Fruit fly (Drosophila melanogaster) whole organism, embryonic: ENCODE results near the gene CG13315.
A peak's percentile ranks its signal among the peaks of the same experiment; 100 is the strongest.

Source experiments
- CG1024 ChIP-seq: fragments of 200-800 bp; sonication (Bioruptor generic); IDR thresholded peaks from 2 replicates; pipeline ENCODE4 v1.3.6; 2022; ENCODE audit warnings: missing biosample characterization, missing genetic modification characterization
- CG10267 ChIP-seq: fragments of 200-800 bp; sonication (Bioruptor generic); optimal IDR thresholded peaks from 2 replicates; lab custom pipeline; 2018; ENCODE audit warnings: missing biosample characterization, mild to moderate bottlenecking, missing genetic modification characterization, moderate library complexity
- CG10366 ChIP-seq: fragments of 200-800 bp; sonication (Bioruptor generic); IDR thresholded peaks from 2 replicates; pipeline ENCODE4 v1.3.6; 2022; ENCODE audit warnings: missing biosample characterization, missing genetic modification characterization
- CG10431 ChIP-seq: fragments of 200-800 bp; sonication (Bioruptor generic); optimal IDR thresholded peaks from 3 replicates; lab custom pipeline; 2018; ENCODE audit warnings: missing biosample characterization, mild to moderate bottlenecking, missing genetic modification characterization
- CG11247 ChIP-seq: fragments of 200-800 bp; sonication (Bioruptor generic); IDR thresholded peaks from 2 replicates; pipeline ENCODE4 v1.3.6; 2022; ENCODE audit warnings: missing biosample characterization, missing genetic modification characterization
- CG12744 ChIP-seq: fragments of 200-800 bp; sonication (Bioruptor generic); optimal IDR thresholded peaks from 2 replicates; lab custom pipeline; 2016; ENCODE audit warnings: missing biosample characterization, missing genetic modification characterization
- CG16863 ChIP-seq: fragments of 200-800 bp; sonication (Bioruptor generic); optimal IDR thresholded peaks from 3 replicates; lab custom pipeline; 2016; ENCODE audit warnings: missing biosample characterization, missing genetic modification characterization
- CG17912 ChIP-seq: fragments of 200-800 bp; sonication (Bioruptor generic); optimal IDR thresholded peaks from 2 replicates; lab custom pipeline; 2018; ENCODE audit warnings: missing biosample characterization, mild to moderate bottlenecking, missing genetic modification characterization
- CG18262 ChIP-seq: fragments of 200-800 bp; optimal IDR thresholded peaks from 3 replicates; lab custom pipeline; 2019; ENCODE audit warnings: missing biosample characterization, mild to moderate bottlenecking, missing genetic modification characterization, moderate library complexity
- CG2120 ChIP-seq: fragments of 200-800 bp; sonication (Bioruptor generic); optimal IDR thresholded peaks from 3 replicates; lab custom pipeline; 2016; ENCODE audit warnings: missing biosample characterization, missing genetic modification characterization
- CG2889 ChIP-seq: fragments of 200-800 bp; sonication (Bioruptor generic); IDR thresholded peaks from 3 replicates; pipeline ENCODE4 v1.3.6; 2022; ENCODE audit warnings: missing biosample characterization, missing genetic modification characterization
- CG31441 ChIP-seq: fragments of 200-800 bp; sonication (Bioruptor generic); IDR thresholded peaks from 2 replicates; pipeline ENCODE4 v1.3.6; 2022; ENCODE audit warnings: missing biosample characterization, missing genetic modification characterization
- CG33213 ChIP-seq: fragments of 200-800 bp; sonication (Bioruptor generic); optimal IDR thresholded peaks from 3 replicates; lab custom pipeline; 2016; ENCODE audit warnings: missing biosample characterization, missing genetic modification characterization
- CG34376 ChIP-seq: fragments of 200-800 bp; sonication (Bioruptor generic); optimal IDR thresholded peaks from 2 replicates; lab custom pipeline; 2018; ENCODE audit warnings: missing biosample characterization, mild to moderate bottlenecking, missing genetic modification characterization
- CG3838 ChIP-seq: fragments of 200-800 bp; sonication (Bioruptor generic); optimal IDR thresholded peaks from 3 replicates; lab custom pipeline; 2016; ENCODE audit warnings: missing biosample characterization, missing genetic modification characterization
- CG3995 ChIP-seq: fragments of 200-800 bp; sonication (Bioruptor generic); optimal IDR thresholded peaks from 3 replicates; lab custom pipeline; 2016; ENCODE audit warnings: missing biosample characterization, missing genetic modification characterization
- CG4282 ChIP-seq: fragments of 200-800 bp; sonication (Bioruptor generic); optimal IDR thresholded peaks from 2 replicates; lab custom pipeline; 2016; ENCODE audit warnings: missing biosample characterization, missing genetic modification characterization
- CG4360 ChIP-seq: fragments of 200-800 bp; sonication (Bioruptor generic); IDR thresholded peaks from 2 replicates; pipeline ENCODE4 v1.3.6; 2022; ENCODE audit warnings: missing biosample characterization, missing genetic modification characterization
- CG5245 ChIP-seq: fragments of 200-800 bp; sonication (Bioruptor generic); optimal IDR thresholded peaks from 3 replicates; lab custom pipeline; 2016; ENCODE audit warnings: missing biosample characterization, missing genetic modification characterization
- CG7745 ChIP-seq: fragments of 200-800 bp; sonication (Bioruptor generic); optimal IDR thresholded peaks from 2 replicates; lab custom pipeline; 2018; ENCODE audit warnings: missing biosample characterization, mild to moderate bottlenecking, missing genetic modification characterization, moderate library complexity
- CG8359 ChIP-seq: fragments of 200-800 bp; sonication (Bioruptor generic); optimal IDR thresholded peaks from 2 replicates; lab custom pipeline; 2017; ENCODE audit warnings: missing biosample characterization, mild to moderate bottlenecking, missing genetic modification characterization, borderline replicate concordance
- Dip2 ChIP-seq: fragments of 200-800 bp; sonication (Bioruptor generic); IDR thresholded peaks from 2 replicates; pipeline ENCODE4 v1.3.6; 2022; ENCODE audit warnings: missing biosample characterization, missing genetic modification characterization
- H2.0 ChIP-seq: fragments of 200-800 bp; sonication (Bioruptor generic); IDR thresholded peaks from 2 replicates; pipeline ENCODE4 v1.3.6; 2022; ENCODE audit warnings: missing biosample characterization, missing genetic modification characterization
- HLHmδ ChIP-seq: fragments of 200-800 bp; sonication (Bioruptor generic); optimal IDR thresholded peaks from 2 replicates; lab custom pipeline; 2018; ENCODE audit warnings: missing biosample characterization, mild to moderate bottlenecking, missing genetic modification characterization, moderate library complexity
- Hand ChIP-seq: fragments of 200-800 bp; sonication (Bioruptor generic); optimal IDR thresholded peaks from 2 replicates; lab custom pipeline; 2017; ENCODE audit warnings: mild to moderate bottlenecking, missing biosample characterization, missing genetic modification reagents, missing genetic modification characterization
- Hr39 ChIP-seq: fragments of >200 bp; optimal IDR thresholded peaks from 2 replicates; lab custom pipeline; 2017
- Hr51 ChIP-seq, 2 experiments: fragments of 200-800 bp; sonication (Bioruptor generic); optimal IDR thresholded peaks; 2 replicates in 1 of 2; 3 replicates in 1 of 2; lab custom pipeline; 2016 to 2018; ENCODE audit warnings: missing biosample characterization in 2 of 2, missing genetic modification characterization in 2 of 2, mild to moderate bottlenecking in 1 of 2, moderate library complexity in 1 of 2
- MBD-R2 ChIP-seq: fragments of 200-800 bp; sonication (Bioruptor generic); IDR thresholded peaks from 2 replicates; pipeline ENCODE4 v1.3.6; 2022; ENCODE audit warnings: missing biosample characterization, missing genetic modification characterization
- MESR4 ChIP-seq: fragments of 200-800 bp; sonication (Bioruptor generic); optimal IDR thresholded peaks from 2 replicates; lab custom pipeline; 2018; ENCODE audit warnings: missing biosample characterization, mild to moderate bottlenecking, missing genetic modification characterization, moderate library complexity
- MTF-1 ChIP-seq: fragments of 200-800 bp; sonication (Bioruptor generic); optimal IDR thresholded peaks from 2 replicates; lab custom pipeline; 2018; ENCODE audit warnings: missing biosample characterization, mild to moderate bottlenecking, missing genetic modification characterization, borderline replicate concordance
- PHDP ChIP-seq: fragments of 200-800 bp; sonication (Bioruptor generic); optimal IDR thresholded peaks from 3 replicates; lab custom pipeline; 2018; ENCODE audit warnings: missing biosample characterization, mild to moderate bottlenecking, missing genetic modification characterization, moderate library complexity
- Scr ChIP-seq: fragments of 200-800 bp; sonication (Bioruptor generic); IDR thresholded peaks from 2 replicates; pipeline ENCODE4 v1.3.6; 2022; ENCODE audit warnings: missing biosample characterization, missing genetic modification characterization; ENCODE audit not compliant: partially characterized antibody
- Spps ChIP-seq: fragments of 200-800 bp; sonication (Bioruptor generic); optimal IDR thresholded peaks from 2 replicates; lab custom pipeline; 2018; ENCODE audit warnings: missing biosample characterization, mild to moderate bottlenecking, missing genetic modification characterization
- Tbp ChIP-seq: fragments of >200 bp; optimal IDR thresholded peaks from 2 replicates; lab custom pipeline; 2018; ENCODE audit warnings: missing biosample characterization, missing genetic modification characterization
- Trl ChIP-seq, 3 experiments: fragments of >200 bp in 2 of 3; fragments of 200-800 bp in 1 of 3; sonication (Bioruptor generic) in 1 of 3; optimal IDR thresholded peaks; 2 replicates in 1 of 3; 3 replicates in 2 of 3; lab custom pipeline; 2016 to 2017; ENCODE audit warnings: missing biosample characterization in 1 of 3, missing genetic modification characterization in 1 of 3
- Xrp1 ChIP-seq: fragments of 200-800 bp; sonication (Bioruptor generic); IDR thresholded peaks from 2 replicates; pipeline ENCODE4 v1.3.6; 2022; ENCODE audit warnings: missing biosample characterization, missing genetic modification characterization
- bbx ChIP-seq: fragments of 200-800 bp; sonication (Bioruptor generic); IDR thresholded peaks from 2 replicates; pipeline ENCODE4 v1.3.6; 2022; ENCODE audit warnings: missing biosample characterization, missing genetic modification characterization; ENCODE audit not compliant: partially characterized antibody
- cwo ChIP-seq: fragments of 200-800 bp; sonication (Bioruptor generic); optimal IDR thresholded peaks from 3 replicates; lab custom pipeline; 2017; ENCODE audit warnings: missing biosample characterization, missing genetic modification characterization, mild to moderate bottlenecking, moderate library complexity, missing genetic modification reagents
- dm ChIP-seq: fragments of 200-800 bp; sonication (Bioruptor generic); optimal IDR thresholded peaks from 3 replicates; lab custom pipeline; 2016; ENCODE audit warnings: missing biosample characterization, missing genetic modification characterization
- dmrt11E ChIP-seq: fragments of 200-800 bp; sonication (Bioruptor generic); optimal IDR thresholded peaks from 3 replicates; lab custom pipeline; 2018; ENCODE audit warnings: missing biosample characterization, mild to moderate bottlenecking, missing genetic modification characterization, moderate library complexity
- ewg ChIP-seq: fragments of 200-800 bp; sonication (Bioruptor generic); optimal IDR thresholded peaks from 3 replicates; lab custom pipeline; 2017; ENCODE audit warnings: mild to moderate bottlenecking, missing biosample characterization, missing genetic modification reagents, missing genetic modification characterization
- gfzf ChIP-seq: fragments of 200-800 bp; sonication (Bioruptor generic); optimal IDR thresholded peaks from 2 replicates; lab custom pipeline; 2016; ENCODE audit warnings: missing biosample characterization, mild to moderate bottlenecking, missing genetic modification characterization, moderate library complexity
- grn ChIP-seq: fragments of 200-800 bp; sonication (Bioruptor generic); optimal IDR thresholded peaks from 3 replicates; lab custom pipeline; 2017; ENCODE audit warnings: missing biosample characterization, missing genetic modification characterization
- klu ChIP-seq: fragments of 200-800 bp; sonication (Bioruptor generic); IDR thresholded peaks from 2 replicates; pipeline ENCODE4 v1.3.6; 2022; ENCODE audit warnings: missing biosample characterization, missing genetic modification characterization
- maf-S ChIP-seq: fragments of 200-800 bp; sonication (Bioruptor generic); optimal IDR thresholded peaks from 2 replicates; lab custom pipeline; 2016; ENCODE audit warnings: missing biosample characterization, missing genetic modification characterization
- nmo ChIP-seq: fragments of 200-800 bp; sonication (Bioruptor generic); optimal IDR thresholded peaks from 2 replicates; lab custom pipeline; 2018; ENCODE audit warnings: missing biosample characterization, mild to moderate bottlenecking, missing genetic modification characterization, moderate library complexity
- sens-2 ChIP-seq: fragments of 200-800 bp; sonication (Bioruptor generic); IDR thresholded peaks from 2 replicates; pipeline ENCODE4 v1.3.6; 2022; ENCODE audit warnings: missing biosample characterization, missing genetic modification characterization
- slp2 ChIP-seq: fragments of 200-800 bp; sonication (Bioruptor generic); optimal IDR thresholded peaks from 2 replicates; lab custom pipeline; 2016; ENCODE audit warnings: missing biosample characterization, missing genetic modification characterization
- trh ChIP-seq: fragments of 200-800 bp; sonication (Bioruptor generic); optimal IDR thresholded peaks from 2 replicates; lab custom pipeline; 2016; ENCODE audit warnings: missing biosample characterization, missing genetic modification characterization
- vvl ChIP-seq: fragments of 200-800 bp; sonication (Bioruptor generic); IDR thresholded peaks from 2 replicates; pipeline ENCODE4 v1.3.6; 2022; ENCODE audit warnings: missing biosample characterization, missing genetic modification characterization
- zf30C ChIP-seq: fragments of 200-800 bp; sonication (Bioruptor generic); optimal IDR thresholded peaks from 3 replicates; lab custom pipeline; 2018; ENCODE audit warnings: missing biosample characterization, mild to moderate bottlenecking, missing genetic modification characterization

CG13315 gene

dm6 chr3L:9134349-9134748 is 37.7 kb downstream of the CG13315 start, which contains the start of the genes bol and Dhpr (continued):
- TF ChIP-seq CG34376: peak; percentile 52
- no peak for TF ChIP-seq Xrp1
- TF ChIP-seq CG10267 (tag; lab: Kevin White, UChicago): peak; percentile 44
- TF ChIP-seq Spps (tag; lab: Kevin White, UChicago): no peak
- no peak for TF ChIP-seq CG11247 (GFP tag; lab: Robert Waterston, UW)
- TF ChIP-seq CG7745 (tag; lab: Kevin White, UChicago): no peak
- TF ChIP-seq vvl: peak; percentile 70; the same call in 1 of the 2 replicates
- 0 out of 2 replicates have a peak, but pooled peaks have one; percentile 32 for TF ChIP-seq bbx
- TF ChIP-seq PHDP: peak; percentile 37
- TF ChIP-seq dmrt11E (tag; lab: Kevin White, UChicago): no peak
- TF ChIP-seq Dip2 (GFP tag; lab: Robert Waterston, UW): no peak
- TF ChIP-seq trh (GFP tag; lab: Kevin White, UChicago): no peak
- TF ChIP-seq CG10431 (GFP tag; lab: Kevin White, UChicago): peak; percentile 37
- TF ChIP-seq CG3838 (GFP tag; lab: Kevin White, UChicago): no peak
- no peak for TF ChIP-seq Hr51 (GFP tag; optimal IDR thresholded peaks at IDR 0.05; lab: Kevin White, UChicago)
- TF ChIP-seq CG18262 (tag; lab: Kevin White, UChicago): no peak
- no peak for TF ChIP-seq CG3995 (GFP tag; lab: Kevin White, UChicago)
- no peak for TF ChIP-seq zf30C (GFP tag; lab: Kevin White, UChicago)
- no peak for TF ChIP-seq slp2
- peak; percentile 56 for TF ChIP-seq Scr
- no peak for TF ChIP-seq CG10366 (GFP tag; lab: Robert Waterston, UW)
- peak; percentile 42 for TF ChIP-seq dm
- TF ChIP-seq HLHmδ (GFP tag; lab: Kevin White, UChicago): peak; percentile 72
- no peak for TF ChIP-seq CG12744 (GFP tag; lab: Kevin White, UChicago)
- TF ChIP-seq klu (GFP tag; lab: Robert Waterston, UW): no peak
- TF ChIP-seq CG17912 (GFP tag; lab: Kevin White, UChicago): no peak
- no peak for TF ChIP-seq sens-2 (GFP tag; lab: Robert Waterston, UW)
- TF ChIP-seq H2.0: no peak
- TF ChIP-seq CG1024 (GFP tag; lab: Robert Waterston, UW): no peak
- no peak for TF ChIP-seq CG4282 (GFP tag; lab: Kevin White, UChicago)
- peak; percentile 78 for TF ChIP-seq ewg (GFP tag; lab: Kevin White, UChicago)
- no peak for TF ChIP-seq grn (GFP tag; lab: Kevin White, UChicago)
- no peak for TF ChIP-seq Hand (GFP tag; lab: Kevin White, UChicago)
- TF ChIP-seq Hr39 (lab: Kevin White, UChicago): no peak
- no peak for TF ChIP-seq CG4360 (GFP tag; lab: Robert Waterston, UW)
- TF ChIP-seq CG16863 (GFP tag; lab: Kevin White, UChicago): no peak
- no peak for TF ChIP-seq CG2120 (GFP tag; lab: Kevin White, UChicago)
- peak; percentile 52 for TF ChIP-seq nmo (GFP tag; lab: Kevin White, UChicago)
- peak; percentile 31 for TF ChIP-seq MTF-1
- peak in 1 of 2 experiments; percentile 23 for TF ChIP-seq Trl (optimal IDR thresholded peaks at IDR 0.05; lab: Kevin White, UChicago)
- TF ChIP-seq Trl (GFP tag; optimal IDR thresholded peaks at IDR 0.05; lab: Kevin White, UChicago): no peak
- no peak for TF ChIP-seq CG5245 (GFP tag; lab: Kevin White, UChicago)
- TF ChIP-seq MBD-R2: peak; percentile 96
- peak; percentile 98 for TF ChIP-seq gfzf (GFP tag; lab: Kevin White, UChicago)
- no peak for TF ChIP-seq Tbp (GFP tag; lab: Kevin White, UChicago)
- no peak for TF ChIP-seq CG8359 (GFP tag; lab: Kevin White, UChicago)
- peak; percentile 34 for TF ChIP-seq MESR4 (GFP tag; lab: Kevin White, UChicago)
- TF ChIP-seq maf-S (GFP tag; lab: Kevin White, UChicago): no peak
- peak; percentile 21; the same call in 1 of the 2 replicates for TF ChIP-seq CG31441
- no peak for TF ChIP-seq CG2889 (GFP tag; lab: Robert Waterston, UW)
- TF ChIP-seq CG33213 (GFP tag; lab: Kevin White, UChicago): peak; percentile 48
- TF ChIP-seq cwo (GFP tag; lab: Kevin White, UChicago): peak; percentile 32
